Fruit fly (Drosophila melanogaster): ENCODE results near the gene B9d2.

- no peak for TF ChIP-seq kay (GFP tag; ENCODE audit: borderline replicate concordance)
- TF ChIP-seq Hr96 (GFP tag; optimal IDR thresholded peaks at IDR 0.05): no peak
- TF ChIP-seq tj (GFP tag; optimal IDR thresholded peaks at IDR 0.05): no peak
- no peak for TF ChIP-seq CG1620 (GFP tag; optimal IDR thresholded peaks at IDR 0.05)
- TF ChIP-seq CG5204 (GFP tag; optimal IDR thresholded peaks at IDR 0.05): no peak
- TF ChIP-seq CG7101 (tag; optimal IDR thresholded peaks at IDR 0.05): no peak
- no peak for TF ChIP-seq CG11617 (GFP tag; optimal IDR thresholded peaks at IDR 0.05)
- no peak for TF ChIP-seq CG14711 (tag; optimal IDR thresholded peaks at IDR 0.05)
Observed at dm6 chr2L:6089604-6090198, 40.8 kb downstream of the B9d2 start.

Data from whole organism, adult.